Worm (Caenorhabditis elegans) whole organism, mixed stage, embryonic: Measurements from ENCODE around the gene glrx-21.

Experiments used
- cnd-1 ChIP-seq: fragments of 200-800 bp; sonication (Bioruptor generic); optimal IDR thresholded peaks from 2 replicates; lab custom pipeline; 2018; ENCODE audit warnings: mild to moderate bottlenecking, missing genetic modification characterization, missing compliant biosample characterization
- nhr-237 ChIP-seq: fragments of 150-350 bp; optimal IDR thresholded peaks from 2 replicates; lab custom pipeline; 2014; ENCODE audit warnings: missing biosample characterization, missing genetic modification characterization
- nhr-76 ChIP-seq: sonication (generic microtip); optimal IDR thresholded peaks from 2 replicates; lab custom pipeline; 2017; ENCODE audit warnings: missing biosample characterization, missing genetic modification characterization

ce11 chrIII:5388113-5388512 is 42.2 kb upstream of the glrx-21 start:
- no peak for TF ChIP-seq nhr-237 (tag; lab: Kevin White, UChicago)
- no peak for TF ChIP-seq cnd-1 (tag; lab: Kevin White, UChicago)
- TF ChIP-seq nhr-76 (tag; lab: Kevin White, UChicago), result no peak
